Worm (Caenorhabditis elegans): Measurements from ENCODE around the gene T16G12.6.

ce11 chrIII:10030549-10030948 lies 38.8 kb upstream of the T16G12.6 start, which contains the start of gene M04D8.4:
- TF ChIP-seq hlh-8 (tag; optimal IDR thresholded peaks at IDR 0.05) (no peak), unc-3 (GFP tag; conservative IDR thresholded peaks at IDR 0.05) (no peak), unc-3 (tag; optimal IDR thresholded peaks at IDR 0.05) (no peak), fkh-6 (tag; optimal IDR thresholded peaks at IDR 0.05) (no peak), nhr-11 (tag; optimal IDR thresholded peaks at IDR 0.05) (no peak), zip-5 (tag; optimal IDR thresholded peaks at IDR 0.05) (no peak), ceh-19 (GFP tag; optimal IDR thresholded peaks at IDR 0.05) (no peak), elt-4 (tag; optimal IDR thresholded peaks at IDR 0.05) (no peak)

All from whole organism, late embryonic.